Worm (Caenorhabditis elegans) whole organism, young adult: Measurements from ENCODE around the gene BE0003N10.1.

Experiments
- B0336.3 ChIP-seq: fragments of 200-800 bp; sonication (Bioruptor generic); IDR thresholded peaks from 2 replicates; pipeline ENCODE4 v1.3.6; 2022; ENCODE audit warnings: missing genetic modification characterization, missing compliant biosample characterization
- C17E4.6 ChIP-seq: fragments of 200-800 bp; sonication (Bioruptor generic); IDR thresholded peaks from 2 replicates; pipeline ENCODE4 v1.3.6; 2022; ENCODE audit warnings: missing genetic modification reagents, missing genetic modification characterization, missing compliant biosample characterization
- F22D6.2 ChIP-seq: sonication (generic microtip); optimal IDR thresholded peaks from 2 replicates; lab custom pipeline; 2016; ENCODE audit warnings: mild to moderate bottlenecking, missing genetic modification characterization, missing compliant biosample characterization
- F23B12.7 ChIP-seq: sonication (generic microtip); optimal IDR thresholded peaks from 2 replicates; lab custom pipeline; 2017; ENCODE audit warnings: missing genetic modification characterization, mild to moderate bottlenecking, missing compliant biosample characterization, antibody characterized with exemption, moderate library complexity; ENCODE audit not compliant: insufficient read depth
- F33H1.4 ChIP-seq: fragments of 200-800 bp; sonication (Bioruptor generic); IDR thresholded peaks from 2 replicates; pipeline ENCODE4 v1.3.6; 2022; ENCODE audit warnings: missing genetic modification reagents, missing genetic modification characterization, missing compliant biosample characterization
- F49E8.2 ChIP-seq: sonication (generic microtip); optimal IDR thresholded peaks from 3 replicates; lab custom pipeline; 2017; ENCODE audit warnings: missing genetic modification characterization, mild to moderate bottlenecking, missing compliant biosample characterization, antibody characterized with exemption, moderate library complexity; ENCODE audit not compliant: insufficient read depth
- F57C9.4 ChIP-seq: sonication (generic microtip); optimal IDR thresholded peaks from 2 replicates; lab custom pipeline; 2017; ENCODE audit warnings: mild to moderate bottlenecking, missing genetic modification characterization, missing compliant biosample characterization
- K11D2.4 ChIP-seq: fragments of 200-800 bp; sonication (Bioruptor generic); IDR thresholded peaks from 2 replicates; pipeline ENCODE4 v1.3.6; 2022; ENCODE audit warnings: missing genetic modification reagents, missing genetic modification characterization, missing compliant biosample characterization
- T26A5.8 ChIP-seq: sonication (generic microtip); optimal IDR thresholded peaks from 2 replicates; lab custom pipeline; 2016; ENCODE audit warnings: missing genetic modification characterization, missing compliant biosample characterization
- Y53F4B.3 ChIP-seq: fragments of 200-800 bp; sonication (Bioruptor generic); IDR thresholded peaks from 2 replicates; pipeline ENCODE4 v1.3.6; 2022; ENCODE audit warnings: missing genetic modification reagents, missing genetic modification characterization, missing compliant biosample characterization
- Y56A3A.18 ChIP-seq: fragments of 200-800 bp; sonication (Bioruptor generic); IDR thresholded peaks from 2 replicates; pipeline ENCODE4 v1.3.6; 2022; ENCODE audit warnings: missing genetic modification reagents, missing genetic modification characterization, missing compliant biosample characterization
- Y67H2A.10 ChIP-seq: fragments of 200-800 bp; sonication (Bioruptor generic); conservative IDR thresholded peaks from 2 replicates; pipeline ENCODE4 v1.3.6; 2022; ENCODE audit warnings: missing genetic modification reagents, missing genetic modification characterization, missing compliant biosample characterization
- ama-1 ChIP-seq, 3 experiments: fragments of 150-350 bp in 1 of 3; sonication (generic microtip) in 2 of 3; optimal IDR thresholded peaks; 2 replicates each; lab custom pipeline; 2014 to 2018; ENCODE audit warnings: missing biosample characterization in 2 of 3, missing genetic modification characterization in 2 of 3, missing genetic modification reagents in 2 of 3
- athp-1 ChIP-seq: sonication (generic microtip); optimal IDR thresholded peaks from 2 replicates; lab custom pipeline; 2017; ENCODE audit warnings: mild to moderate bottlenecking, missing genetic modification characterization, missing compliant biosample characterization
- cebp-1 ChIP-seq, 2 experiments: fragments of 200-800 bp in 1 of 2; sonication (Bioruptor generic) in 1 of 2; sonication (generic microtip) in 1 of 2; IDR thresholded peaks in 1 of 2; optimal IDR thresholded peaks in 1 of 2; 2 replicates each; pipeline versions ENCODE4 v1.3.6 to Lab custom; 2017 to 2022; ENCODE audit warnings: missing compliant biosample characterization in 2 of 2, missing genetic modification characterization in 2 of 2, mild to moderate bottlenecking in 1 of 2, missing genetic modification reagents in 1 of 2, moderate library complexity in 1 of 2
- ceh-100 ChIP-seq: fragments of 200-800 bp; sonication (Bioruptor generic); IDR thresholded peaks from 2 replicates; pipeline ENCODE4 v1.3.6; 2022; ENCODE audit warnings: missing genetic modification reagents, missing genetic modification characterization, missing compliant biosample characterization
- ceh-27 ChIP-seq: fragments of 200-800 bp; sonication (Bioruptor generic); optimal IDR thresholded peaks from 2 replicates; lab custom pipeline; 2018; ENCODE audit warnings: mild to moderate bottlenecking, missing genetic modification characterization, moderate library complexity, missing compliant biosample characterization
- ceh-79 ChIP-seq: sonication (generic microtip); optimal IDR thresholded peaks from 2 replicates; lab custom pipeline; 2017; ENCODE audit warnings: mild to moderate bottlenecking, missing genetic modification characterization, missing compliant biosample characterization
- chd-7 ChIP-seq: sonication (generic microtip); optimal IDR thresholded peaks from 2 replicates; lab custom pipeline; 2016; ENCODE audit warnings: mild to moderate bottlenecking, missing genetic modification characterization, moderate library complexity, missing compliant biosample characterization
- dox-1 ChIP-seq: fragments of 200-800 bp; sonication (Bioruptor generic); IDR thresholded peaks from 2 replicates; pipeline ENCODE4 v1.3.6; 2022; ENCODE audit warnings: missing genetic modification reagents, missing genetic modification characterization, missing compliant biosample characterization
- efl-1 ChIP-seq: fragments of 150-350 bp; optimal IDR thresholded peaks from 2 replicates; lab custom pipeline; 2014; ENCODE audit warnings: missing biosample characterization, missing genetic modification reagents, missing genetic modification characterization
- egl-44 ChIP-seq: fragments of 200-800 bp; sonication (Bioruptor generic); IDR thresholded peaks from 2 replicates; pipeline ENCODE4 v1.3.6; 2022; ENCODE audit warnings: missing genetic modification reagents, missing genetic modification characterization, missing compliant biosample characterization
- hmg-1.2 ChIP-seq: fragments of 200-800 bp; sonication (Bioruptor generic); IDR thresholded peaks from 2 replicates; pipeline ENCODE4 v1.3.6; 2022; ENCODE audit warnings: missing genetic modification reagents, missing genetic modification characterization, missing compliant biosample characterization
- let-526 ChIP-seq: fragments of 200-800 bp; sonication (Bioruptor generic); IDR thresholded peaks from 2 replicates; pipeline ENCODE4 v1.3.6; 2022; ENCODE audit warnings: missing genetic modification reagents, missing genetic modification characterization, missing compliant biosample characterization
- lin-35 ChIP-seq, 3 experiments: fragments of 150-350 bp in 2 of 3; sonication (generic microtip) in 1 of 3; optimal IDR thresholded peaks; 2 replicates each; lab custom pipeline; 2014 to 2018; ENCODE audit warnings: missing biosample characterization in 3 of 3, missing genetic modification characterization in 3 of 3, missing genetic modification reagents in 3 of 3
- lin-40 ChIP-seq: sonication (generic microtip); optimal IDR thresholded peaks from 2 replicates; lab custom pipeline; 2016; ENCODE audit warnings: missing genetic modification characterization, mild to moderate bottlenecking, missing compliant biosample characterization, missing genotype, missing genetic modification reagents
- lir-1 ChIP-seq: fragments of 200-800 bp; sonication (Bioruptor generic); conservative IDR thresholded peaks from 2 replicates; pipeline ENCODE4 v1.3.6; 2022; ENCODE audit warnings: missing genetic modification reagents, missing genetic modification characterization, missing compliant biosample characterization
- madf-10 ChIP-seq: sonication (generic microtip); optimal IDR thresholded peaks from 2 replicates; lab custom pipeline; 2016; ENCODE audit warnings: mild to moderate bottlenecking, missing genetic modification characterization, missing compliant biosample characterization
- madf-3 ChIP-seq: fragments of 200-800 bp; sonication (Bioruptor generic); IDR thresholded peaks from 2 replicates; pipeline ENCODE4 v1.3.6; 2022; ENCODE audit warnings: missing genetic modification reagents, missing genetic modification characterization, missing compliant biosample characterization
- mcd-1 ChIP-seq: fragments of 200-800 bp; sonication (Bioruptor generic); IDR thresholded peaks from 2 replicates; pipeline ENCODE4 v1.3.6; 2022; ENCODE audit warnings: missing genetic modification reagents, missing genetic modification characterization, missing compliant biosample characterization
- nfya-1 ChIP-seq: sonication (generic microtip); optimal IDR thresholded peaks from 2 replicates; lab custom pipeline; 2017; ENCODE audit warnings: antibody characterized with exemption, missing compliant biosample characterization, missing genetic modification characterization, borderline replicate concordance; ENCODE audit not compliant: insufficient read depth
- sdz-38 ChIP-seq: sonication (generic microtip); optimal IDR thresholded peaks from 2 replicates; lab custom pipeline; 2016; ENCODE audit warnings: missing genotype, missing genetic modification characterization, missing compliant biosample characterization
- snpc-1.1 ChIP-seq: sonication (generic microtip); optimal IDR thresholded peaks from 2 replicates; lab custom pipeline; 2017; ENCODE audit warnings: missing genetic modification characterization, mild to moderate bottlenecking, missing compliant biosample characterization, antibody characterized with exemption, moderate library complexity, missing genotype, missing genetic modification reagents; ENCODE audit not compliant: insufficient read depth
- snpc-3.4 ChIP-seq: sonication (generic microtip); optimal IDR thresholded peaks from 2 replicates; lab custom pipeline; 2017; ENCODE audit warnings: missing genetic modification characterization, mild to moderate bottlenecking, missing compliant biosample characterization, antibody characterized with exemption, moderate library complexity, missing genotype, missing genetic modification reagents
- snpc-4 ChIP-seq, 5 experiments: fragments of 150-350 bp in 1 of 5; sonication (generic microtip) in 4 of 5; optimal IDR thresholded peaks; 2 replicates each; lab custom pipeline; 2014 to 2018; ENCODE audit warnings: missing genetic modification characterization in 5 of 5, missing biosample characterization in 3 of 5, antibody characterized with exemption in 2 of 5, mild to moderate bottlenecking in 2 of 5, missing compliant biosample characterization in 2 of 5, missing genotype in 2 of 5, moderate library complexity in 2 of 5, missing genetic modification reagents in 1 of 5
- zfh-2 ChIP-seq: fragments of 200-800 bp; sonication (Bioruptor generic); conservative IDR thresholded peaks from 2 replicates; pipeline ENCODE4 v1.3.6; 2022; ENCODE audit warnings: missing genetic modification reagents, missing genetic modification characterization, missing compliant biosample characterization
- zim-3 ChIP-seq: sonication (generic microtip); optimal IDR thresholded peaks from 2 replicates; lab custom pipeline; 2017; ENCODE audit warnings: mild to moderate bottlenecking, missing genetic modification characterization, moderate library complexity, missing compliant biosample characterization
- ztf-18 ChIP-seq: sonication (generic microtip); optimal IDR thresholded peaks from 2 replicates; lab custom pipeline; 2016; ENCODE audit warnings: missing genotype, mild to moderate bottlenecking, missing genetic modification characterization, missing compliant biosample characterization
- ztf-28 ChIP-seq: fragments of 200-800 bp; sonication (Bioruptor generic); IDR thresholded peaks from 2 replicates; pipeline ENCODE4 v1.3.6; 2022; ENCODE audit warnings: missing genetic modification reagents, missing genetic modification characterization, missing compliant biosample characterization

BE0003N10.1 gene

ce11 chrIII:1037173-1037572 is at the start of gene BE0003N10.1, which contains the start of gene chin-1:
Gene BE0003N10.1 (plus strand): TSS chrIII:1037492.
Gene chin-1 (minus strand): TSS chrIII:1037212.
- TF ChIP-seq zim-3 (tag; lab: Kevin White, UChicago), result no peak
- no peak for TF ChIP-seq cebp-1 (GFP tag; IDR thresholded peaks at IDR 0.05; lab: Robert Waterston, UW)
- TF ChIP-seq cebp-1 (tag; optimal IDR thresholded peaks at IDR 0.05; lab: Kevin White, UChicago), result peak; percentile 31
- peak in 1 of 3 experiments; percentile 35 for TF ChIP-seq lin-35 (GFP tag; optimal IDR thresholded peaks at IDR 0.05; lab: Kevin White, UChicago)
- TF ChIP-seq mcd-1 (GFP tag; lab: Robert Waterston, UW), result peak; percentile 72
- peak; percentile 92 for TF ChIP-seq ztf-18
- no peak for TF ChIP-seq snpc-3.4 (tag; lab: Kevin White, UChicago)
- peak; percentile 41 for TF ChIP-seq F33H1.4 (GFP tag; lab: Robert Waterston, UW)
- no peak for TF ChIP-seq dox-1 (GFP tag; lab: Robert Waterston, UW)
- TF ChIP-seq F23B12.7 (tag; lab: Kevin White, UChicago), result peak; percentile 7
- TF ChIP-seq, all 124 proteins: peak for 6

DNA sequence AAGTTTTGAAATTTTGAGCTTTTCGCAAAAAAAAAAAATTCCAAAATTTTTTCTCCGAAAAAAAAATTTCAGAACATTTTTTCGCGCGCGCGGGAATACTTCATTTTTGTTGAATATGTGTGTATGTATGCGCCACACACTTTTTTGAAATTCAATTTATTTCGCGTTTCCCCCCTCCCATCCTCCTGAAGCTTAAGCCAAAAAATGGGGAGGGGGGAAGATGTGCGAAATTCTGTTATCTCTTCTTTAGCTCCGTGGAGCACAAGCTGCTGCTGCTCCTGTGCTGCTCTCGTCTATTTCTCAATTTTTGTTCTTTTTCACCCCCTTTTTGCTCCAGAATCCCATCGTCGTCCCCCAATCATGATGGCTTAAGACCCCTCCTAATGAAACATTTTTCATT is 47.7 kb upstream of the BE0003N10.1 start:
- TF ChIP-seq F57C9.4 (tag; lab: Kevin White, UChicago), result no peak
- no peak for TF ChIP-seq let-526 (GFP tag; lab: Robert Waterston, UW)
- no peak for TF ChIP-seq T26A5.8 (tag; lab: Kevin White, UChicago)
- TF ChIP-seq B0336.3 (GFP tag; lab: Robert Waterston, UW), result no peak
- TF ChIP-seq egl-44 (GFP tag; lab: Robert Waterston, UW), result no peak
- TF ChIP-seq ceh-100 (GFP tag; lab: Robert Waterston, UW), result no peak
- TF ChIP-seq madf-3 (GFP tag; lab: Robert Waterston, UW), result 0 out of 2 replicates have a peak, but pooled peaks have one; percentile 28
- TF ChIP-seq chd-7 (tag; lab: Kevin White, UChicago), result no peak
- no peak for TF ChIP-seq F22D6.2 (tag; lab: Kevin White, UChicago)
- no peak for TF ChIP-seq Y67H2A.10 (GFP tag; lab: Robert Waterston, UW)
- TF ChIP-seq F49E8.2 (tag; lab: Kevin White, UChicago), result no peak
- TF ChIP-seq lir-1, result no peak
- no peak for TF ChIP-seq snpc-4 (GFP tag; optimal IDR thresholded peaks at IDR 0.05; lab: Kevin White, UChicago)
- no peak for TF ChIP-seq snpc-4 (tag; optimal IDR thresholded peaks at IDR 0.05; lab: Kevin White, UChicago)
- TF ChIP-seq zfh-2 (GFP tag; lab: Robert Waterston, UW), result 0 out of 2 replicates have a peak, but pooled peaks have one; percentile 30
- no peak for TF ChIP-seq lin-40 (tag; lab: Kevin White, UChicago)

ce11 chrIII:991581-991980 is 45.7 kb upstream of the BE0003N10.1 start, which contains the start of gene trp-2:
Gene trp-2 (plus strand): TSS chrIII:991881.
- no peak for TF ChIP-seq chd-7 (tag; lab: Kevin White, UChicago)
- TF ChIP-seq athp-1, result no peak
- no peak for TF ChIP-seq snpc-1.1 (tag; lab: Kevin White, UChicago)
- TF ChIP-seq Y56A3A.18 (GFP tag; lab: Robert Waterston, UW), result no peak
- no peak for TF ChIP-seq Y53F4B.3
- no peak for TF ChIP-seq sdz-38 (tag; lab: Kevin White, UChicago)
- TF ChIP-seq nfya-1 (tag; lab: Kevin White, UChicago), result no peak
- no peak for TF ChIP-seq ama-1 (optimal IDR thresholded peaks at IDR 0.05; lab: Kevin White, UChicago)
- no peak for TF ChIP-seq ama-1 (GFP tag; optimal IDR thresholded peaks at IDR 0.05; lab: Kevin White, UChicago)
- TF ChIP-seq egl-44 (GFP tag; lab: Robert Waterston, UW), result no peak
- TF ChIP-seq K11D2.4 (GFP tag; lab: Robert Waterston, UW), result no peak
- no peak for TF ChIP-seq hmg-1.2 (GFP tag; lab: Robert Waterston, UW)
- TF ChIP-seq F57C9.4 (tag; lab: Kevin White, UChicago), result no peak
- no peak for TF ChIP-seq efl-1 (GFP tag; lab: Kevin White, UChicago)
- TF ChIP-seq ztf-28 (GFP tag; lab: Robert Waterston, UW), result no peak
- TF ChIP-seq dox-1 (GFP tag; lab: Robert Waterston, UW), result no peak
- TF ChIP-seq ceh-79 (tag; lab: Kevin White, UChicago), result no peak
- no peak for TF ChIP-seq C17E4.6 (GFP tag; lab: Robert Waterston, UW)
- TF ChIP-seq madf-10 (tag; lab: Kevin White, UChicago), result no peak
- no peak for TF ChIP-seq ceh-27
